Fruit fly (Drosophila melanogaster) whole organism, adult: ENCODE results near the gene orion.
A peak's percentile ranks its signal among the peaks of the same experiment; 100 is the strongest.

Source experiments
- CG11617 ChIP-seq: fragments of 200-800 bp; sonication (Bioruptor generic); optimal IDR thresholded peaks from 2 replicates; lab custom pipeline; 2017; ENCODE audit warnings: mild to moderate bottlenecking, missing biosample characterization, missing genetic modification reagents, missing genetic modification characterization
- CG12768 ChIP-seq: fragments of 200-800 bp; sonication (Bioruptor generic); optimal IDR thresholded peaks from 2 replicates; lab custom pipeline; 2017; ENCODE audit warnings: missing biosample characterization, missing genetic modification characterization, mild to moderate bottlenecking, moderate library complexity, missing genetic modification reagents
- CG14711 ChIP-seq: fragments of 200-800 bp; sonication (Bioruptor generic); optimal IDR thresholded peaks from 2 replicates; lab custom pipeline; 2018; ENCODE audit warnings: missing biosample characterization, mild to moderate bottlenecking, missing genetic modification characterization, moderate library complexity
- CG1620 ChIP-seq: fragments of 200-800 bp; sonication (Bioruptor generic); optimal IDR thresholded peaks from 2 replicates; lab custom pipeline; 2016; ENCODE audit warnings: missing biosample characterization, missing genetic modification characterization
- CG33017 ChIP-seq: fragments of 200-800 bp; sonication (Bioruptor generic); optimal IDR thresholded peaks from 2 replicates; lab custom pipeline; 2018; ENCODE audit warnings: missing biosample characterization, mild to moderate bottlenecking, missing genetic modification characterization, moderate library complexity
- CG5204 ChIP-seq: fragments of 200-800 bp; sonication (Bioruptor generic); optimal IDR thresholded peaks from 2 replicates; lab custom pipeline; 2016; ENCODE audit warnings: missing biosample characterization, missing genetic modification characterization
- CG7045 ChIP-seq: fragments of 200-800 bp; sonication (Bioruptor generic); optimal IDR thresholded peaks from 2 replicates; lab custom pipeline; 2017; ENCODE audit warnings: missing biosample characterization, mild to moderate bottlenecking, missing genetic modification characterization
- CG7101 ChIP-seq: fragments of 200-800 bp; sonication (Bioruptor generic); optimal IDR thresholded peaks from 2 replicates; lab custom pipeline; 2018; ENCODE audit warnings: missing biosample characterization, mild to moderate bottlenecking, missing genetic modification characterization, moderate library complexity
- Clk ChIP-seq: fragments of 200-800 bp; sonication (Bioruptor generic); optimal IDR thresholded peaks from 2 replicates; lab custom pipeline; 2017; ENCODE audit warnings: missing biosample characterization, missing genetic modification characterization
- Crg-1 ChIP-seq: fragments of 200-800 bp; sonication (Bioruptor generic); optimal IDR thresholded peaks from 2 replicates; lab custom pipeline; 2016; ENCODE audit warnings: missing biosample characterization, missing genetic modification characterization
- Hr96 ChIP-seq: fragments of 200-800 bp; sonication (Bioruptor generic); optimal IDR thresholded peaks from 2 replicates; lab custom pipeline; 2016; ENCODE audit warnings: missing biosample characterization, missing genetic modification characterization
- Mnt ChIP-seq: fragments of 200-800 bp; sonication (Bioruptor generic); optimal IDR thresholded peaks from 2 replicates; lab custom pipeline; 2016; ENCODE audit warnings: missing biosample characterization, mild to moderate bottlenecking, missing genetic modification characterization
- bab1 ChIP-seq: fragments of 200-800 bp; sonication (Bioruptor generic); optimal IDR thresholded peaks from 3 replicates; lab custom pipeline; 2019; ENCODE audit warnings: missing biosample characterization, mild to moderate bottlenecking, missing genetic modification characterization, moderate library complexity
- cic ChIP-seq: fragments of 200-800 bp; sonication (Bioruptor generic); optimal IDR thresholded peaks from 2 replicates; lab custom pipeline; 2017; ENCODE audit warnings: missing biosample characterization, mild to moderate bottlenecking, missing genetic modification characterization, moderate library complexity
- cnc ChIP-seq, 2 experiments: fragments of >200 bp; optimal IDR thresholded peaks; 2 replicates each; lab custom pipeline; 2017
- kay ChIP-seq: fragments of 200-800 bp; sonication (Bioruptor generic); peaks from one replicate; lab custom pipeline; 2016; ENCODE audit warnings: missing biosample characterization, missing genetic modification characterization, borderline replicate concordance
- ovo ChIP-seq: fragments of 200-800 bp; sonication (Bioruptor generic); optimal IDR thresholded peaks from 2 replicates; lab custom pipeline; 2016; ENCODE audit warnings: missing biosample characterization, missing genetic modification characterization
- pad ChIP-seq: fragments of 200-800 bp; sonication (Bioruptor generic); optimal IDR thresholded peaks from 3 replicates; lab custom pipeline; 2017; ENCODE audit warnings: missing biosample characterization, missing genetic modification characterization, mild to moderate bottlenecking, moderate library complexity, missing genetic modification reagents
- tj ChIP-seq: fragments of 200-800 bp; sonication (Bioruptor generic); optimal IDR thresholded peaks from 3 replicates; lab custom pipeline; 2017; ENCODE audit warnings: missing biosample characterization, mild to moderate bottlenecking, missing genetic modification characterization, moderate library complexity
- toe ChIP-seq: fragments of 200-800 bp; sonication (Bioruptor generic); optimal IDR thresholded peaks from 2 replicates; lab custom pipeline; 2016; ENCODE audit warnings: missing biosample characterization, missing genetic modification characterization

orion gene

dm6 chrX:7968215-7968799 lies 21.6 kb upstream of the orion start, which contains the start of gene sws:
sws (minus strand) TSS chrX:7968236.
- TF ChIP-seq Mnt (GFP tag; lab: Kevin White, UChicago), result no peak
- no peak for TF ChIP-seq CG33017
- peak; percentile 86 for TF ChIP-seq CG14711 (tag; lab: Kevin White, UChicago)
- peak; percentile 3 for TF ChIP-seq bab1
- no peak for TF ChIP-seq tj (GFP tag; lab: Kevin White, UChicago)
- no peak for TF ChIP-seq kay (GFP tag; lab: Kevin White, UChicago)
- TF ChIP-seq Crg-1 (GFP tag; lab: Kevin White, UChicago), result no peak
- no peak for TF ChIP-seq CG5204
- TF ChIP-seq Hr96 (GFP tag; lab: Kevin White, UChicago), result peak; percentile 52
- no peak for TF ChIP-seq cic
- no peak for TF ChIP-seq cnc (optimal IDR thresholded peaks at IDR 0.05; lab: Kevin White, UChicago)
- no peak for TF ChIP-seq CG7045 (GFP tag; lab: Kevin White, UChicago)
- TF ChIP-seq CG1620, result peak; percentile 8
- TF ChIP-seq CG11617 (GFP tag; lab: Kevin White, UChicago), result peak; percentile 38
- peak; percentile 61 for TF ChIP-seq CG7101 (tag; lab: Kevin White, UChicago)
- peak; percentile 9 for TF ChIP-seq ovo (GFP tag; lab: Kevin White, UChicago)
- no peak for TF ChIP-seq Clk (GFP tag; lab: Kevin White, UChicago)
- no peak for TF ChIP-seq pad (GFP tag; lab: Kevin White, UChicago)

DNA sequence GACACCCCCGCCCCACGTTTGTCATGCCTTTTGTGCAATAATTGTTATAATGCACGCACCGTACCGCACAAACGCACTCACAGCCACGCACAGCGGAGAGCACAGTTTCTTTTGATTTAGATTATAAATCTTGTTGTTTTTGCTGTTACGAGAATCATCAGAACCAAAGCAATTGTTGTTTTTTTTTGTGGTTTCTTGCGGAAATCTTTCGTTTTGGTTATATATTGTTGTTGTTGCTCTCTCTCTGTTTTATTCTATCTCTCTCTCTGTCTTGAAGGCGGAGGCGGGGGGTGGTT lies 21.1 kb upstream of the orion start:
- TF ChIP-seq CG12768 (GFP tag; lab: Kevin White, UChicago), result no peak
- TF ChIP-seq tj (GFP tag; lab: Kevin White, UChicago), result peak; percentile 22
- TF ChIP-seq Mnt (GFP tag; lab: Kevin White, UChicago), result peak; percentile 1
- no peak for TF ChIP-seq ovo (GFP tag; lab: Kevin White, UChicago)

- TF ChIP-seq pad (GFP tag; lab: Kevin White, UChicago), result peak; percentile 94
- no peak for TF ChIP-seq CG7101 (tag; lab: Kevin White, UChicago)
These were observed 20.5 kb upstream of the orion start for dm6 chrX:7967052-7967847.

dm6 chrX:7965761-7966555 lies 19.2 kb upstream of the orion start:
- TF ChIP-seq CG7045 (GFP tag; lab: Kevin White, UChicago) (peak; percentile 26), bab1 (no peak), tj (GFP tag; lab: Kevin White, UChicago) (peak; percentile 17), CG5204 (no peak), CG12768 (GFP tag; lab: Kevin White, UChicago) (no peak), CG1620 (no peak), CG14711 (tag; lab: Kevin White, UChicago) (no peak), pad (GFP tag; lab: Kevin White, UChicago) (no peak), Clk (GFP tag; lab: Kevin White, UChicago) (no peak), CG11617 (GFP tag; lab: Kevin White, UChicago) (no peak), ovo (GFP tag; lab: Kevin White, UChicago) (no peak), CG7101 (tag; lab: Kevin White, UChicago) (no peak), CG33017 (no peak), cic (no peak), Crg-1 (GFP tag; lab: Kevin White, UChicago) (peak; percentile 7), kay (GFP tag; lab: Kevin White, UChicago) (no peak), Hr96 (GFP tag; lab: Kevin White, UChicago) (no peak), toe (GFP tag; lab: Kevin White, UChicago) (no peak), cnc (optimal IDR thresholded peaks at IDR 0.05; lab: Kevin White, UChicago) (no peak), Mnt (GFP tag; lab: Kevin White, UChicago) (peak; percentile 14)

dm6 chrX:7963724-7964123 lies 17.0 kb upstream of the orion start, which contains the start of gene sn:
sn (plus strand) TSS chrX:7964024.
- TF ChIP-seq cnc (optimal IDR thresholded peaks at IDR 0.05; lab: Kevin White, UChicago), result no peak
- no peak for TF ChIP-seq pad (GFP tag; lab: Kevin White, UChicago)
- no peak for TF ChIP-seq bab1
- no peak for TF ChIP-seq tj (GFP tag; lab: Kevin White, UChicago)
- TF ChIP-seq Mnt (GFP tag; lab: Kevin White, UChicago), result no peak
- TF ChIP-seq CG11617 (GFP tag; lab: Kevin White, UChicago), result no peak
- TF ChIP-seq CG14711 (tag; lab: Kevin White, UChicago), result no peak
- no peak for TF ChIP-seq CG12768 (GFP tag; lab: Kevin White, UChicago)
- TF ChIP-seq toe (GFP tag; lab: Kevin White, UChicago), result no peak
- no peak for TF ChIP-seq CG33017
- no peak for TF ChIP-seq CG5204
- no peak for TF ChIP-seq kay (GFP tag; lab: Kevin White, UChicago)
- TF ChIP-seq Hr96 (GFP tag; lab: Kevin White, UChicago), result no peak
- no peak for TF ChIP-seq CG7101 (tag; lab: Kevin White, UChicago)
- no peak for TF ChIP-seq CG7045 (GFP tag; lab: Kevin White, UChicago)
- TF ChIP-seq CG1620, result no peak
- no peak for TF ChIP-seq cic
